Worm (Caenorhabditis elegans) whole organism, L4 larva: ENCODE measurements around the gene C42D8.1.

Source experiments
- D1046.2 ChIP-seq: fragments of 200-800 bp; sonication (Bioruptor generic); IDR thresholded peaks from 2 replicates; pipeline ENCODE4 v1.3.6; 2022; ENCODE audit warnings: missing genetic modification characterization, missing compliant biosample characterization
- F26F4.8 ChIP-seq: fragments of 200-800 bp; sonication (Bioruptor generic); conservative IDR thresholded peaks from 2 replicates; pipeline ENCODE4 v1.3.6; 2022; ENCODE audit warnings: missing genetic modification characterization, missing compliant biosample characterization
- Y5F2A.4 ChIP-seq: fragments of 200-800 bp; sonication (Bioruptor generic); optimal IDR thresholded peaks from 2 replicates; lab custom pipeline; 2018; ENCODE audit warnings: mild to moderate bottlenecking, missing genetic modification characterization, missing compliant biosample characterization
- ama-1 ChIP-seq: fragments of 150-350 bp; optimal IDR thresholded peaks from 2 replicates; lab custom pipeline; 2014; ENCODE audit warnings: inconsistent platforms, mixed read lengths
- arid-1 ChIP-seq: fragments of 200-800 bp; sonication (Bioruptor generic); conservative IDR thresholded peaks from 2 replicates; pipeline ENCODE4 v1.3.6; 2022; ENCODE audit warnings: missing genetic modification reagents, missing genetic modification characterization, missing compliant biosample characterization
- ceh-62 ChIP-seq: sonication (generic microtip); optimal IDR thresholded peaks from 2 replicates; lab custom pipeline; 2017; ENCODE audit warnings: missing biosample characterization, missing genetic modification characterization
- cey-2 ChIP-seq: sonication (generic microtip); optimal IDR thresholded peaks from 3 replicates; lab custom pipeline; 2017; ENCODE audit warnings: missing genetic modification characterization, mild to moderate bottlenecking, missing compliant biosample characterization, antibody characterized with exemption, borderline replicate concordance; ENCODE audit not compliant: insufficient read depth
- daf-16 ChIP-seq, 3 experiments: sonication (generic microtip); optimal IDR thresholded peaks; 2 replicates each; lab custom pipeline; 2016 to 2017; ENCODE audit warnings: missing genetic modification characterization in 3 of 3, missing genetic modification reagents in 3 of 3, mild to moderate bottlenecking in 2 of 3, missing compliant biosample characterization in 2 of 3, missing biosample characterization in 1 of 3, moderate library complexity in 1 of 3
- dmd-6 ChIP-seq: fragments of 200-800 bp; sonication (Bioruptor generic); IDR thresholded peaks from 2 replicates; pipeline ENCODE4 v1.3.6; 2022; ENCODE audit warnings: missing genetic modification reagents, missing genetic modification characterization, missing compliant biosample characterization
- duxl-1 ChIP-seq: sonication (generic microtip); optimal IDR thresholded peaks from 2 replicates; lab custom pipeline; 2016; ENCODE audit warnings: mild to moderate bottlenecking, missing genetic modification characterization, moderate library complexity, missing compliant biosample characterization; ENCODE audit not compliant: poor library complexity
- fos-1 ChIP-seq: fragments of 150-350 bp; optimal IDR thresholded peaks from 2 replicates; lab custom pipeline; 2014; ENCODE audit warnings: missing biosample characterization, missing genetic modification characterization
- gei-8 ChIP-seq: fragments of 200-800 bp; sonication (Bioruptor generic); optimal IDR thresholded peaks from 2 replicates; lab custom pipeline; 2018; ENCODE audit warnings: mild to moderate bottlenecking, missing genetic modification characterization, missing compliant biosample characterization
- hif-1 ChIP-seq, 2 experiments: sonication (generic microtip); optimal IDR thresholded peaks; 2 replicates each; lab custom pipeline; 2016 to 2017; ENCODE audit warnings: missing compliant biosample characterization in 2 of 2, missing genetic modification characterization in 2 of 2, missing genetic modification reagents in 2 of 2, missing genotype in 2 of 2, mild to moderate bottlenecking in 1 of 2
- hlh-30 ChIP-seq: sonication (generic microtip); optimal IDR thresholded peaks from 2 replicates; lab custom pipeline; 2017; ENCODE audit warnings: antibody characterized with exemption, mild to moderate bottlenecking, missing genetic modification characterization, missing compliant biosample characterization; ENCODE audit not compliant: insufficient read depth
- lin-1 ChIP-seq: fragments of 200-800 bp; sonication (Bioruptor generic); IDR thresholded peaks from 2 replicates; pipeline ENCODE4 v1.3.6; 2022; ENCODE audit warnings: missing genetic modification reagents, missing genetic modification characterization, missing compliant biosample characterization
- lin-15B ChIP-seq: fragments of 150-350 bp; sonication (generic microtip); optimal IDR thresholded peaks from 3 replicates; lab custom pipeline; 2014; ENCODE audit warnings: missing biosample characterization, missing genetic modification characterization
- lin-39 ChIP-seq: fragments of 150-350 bp; optimal IDR thresholded peaks from 2 replicates; lab custom pipeline; 2014; ENCODE audit warnings: missing biosample characterization, missing genetic modification reagents, missing genetic modification characterization
- mes-2 ChIP-seq: sonication (generic microtip); optimal IDR thresholded peaks from 2 replicates; lab custom pipeline; 2016; ENCODE audit warnings: missing genotype, mild to moderate bottlenecking, missing genetic modification characterization, missing compliant biosample characterization; ENCODE audit not compliant: poor library complexity, severe bottlenecking
- nhr-10 ChIP-seq: fragments of 150-350 bp; optimal IDR thresholded peaks from 2 replicates; lab custom pipeline; 2014; ENCODE audit warnings: missing biosample characterization, missing genetic modification characterization
- nhr-102 ChIP-seq: sonication (generic microtip); optimal IDR thresholded peaks from 2 replicates; lab custom pipeline; 2016; ENCODE audit warnings: mild to moderate bottlenecking, missing genetic modification characterization, moderate library complexity, missing compliant biosample characterization
- nhr-28 ChIP-seq: fragments of 150-350 bp; optimal IDR thresholded peaks from 2 replicates; lab custom pipeline; 2014; ENCODE audit warnings: missing biosample characterization, missing genetic modification characterization
- pha-4 ChIP-seq, 2 experiments: fragments of 150-350 bp in 1 of 2; fragments of 200-800 bp in 1 of 2; sonication (Bioruptor generic) in 1 of 2; IDR thresholded peaks in 1 of 2; optimal IDR thresholded peaks in 1 of 2; 2 replicates each; pipeline versions ENCODE4 v1.3.6 to Lab custom; 2014 to 2022; ENCODE audit warnings: missing genetic modification characterization in 2 of 2, missing genetic modification reagents in 2 of 2, missing biosample characterization in 1 of 2, missing compliant biosample characterization in 1 of 2
- sdz-12 ChIP-seq: fragments of 200-800 bp; sonication (Bioruptor generic); optimal IDR thresholded peaks from 2 replicates; lab custom pipeline; 2018; ENCODE audit warnings: mild to moderate bottlenecking, missing genetic modification characterization, missing compliant biosample characterization
- spr-1 ChIP-seq: sonication (generic microtip); optimal IDR thresholded peaks from 2 replicates; lab custom pipeline; 2016; ENCODE audit warnings: mild to moderate bottlenecking, missing genetic modification characterization, missing compliant biosample characterization
- unc-130 ChIP-seq: sonication (generic microtip); optimal IDR thresholded peaks from 2 replicates; lab custom pipeline; 2016; ENCODE audit warnings: missing genetic modification reagents, missing genetic modification characterization, missing compliant biosample characterization
- unc-62 ChIP-seq, 3 experiments: fragments of 150-350 bp in 1 of 3; sonication (generic microtip); optimal IDR thresholded peaks in 2 of 3; peaks in 1 of 3; 1 replicate in 1 of 3; 2 replicates in 2 of 3; lab custom pipeline; 2014 to 2017; ENCODE audit warnings: missing biosample characterization in 3 of 3, missing genetic modification characterization in 3 of 3, missing genetic modification reagents in 3 of 3, missing genotype in 1 of 3
- vab-7 ChIP-seq: fragments of 200-800 bp; sonication (Bioruptor generic); IDR thresholded peaks from 2 replicates; pipeline ENCODE4 v1.3.6; 2022; ENCODE audit warnings: missing genetic modification reagents, missing genetic modification characterization, missing compliant biosample characterization
- zfp-2 ChIP-seq: sonication (generic microtip); optimal IDR thresholded peaks from 2 replicates; lab custom pipeline; 2016; ENCODE audit warnings: mild to moderate bottlenecking, missing genetic modification characterization, missing compliant biosample characterization
- zip-2 ChIP-seq: fragments of 150-350 bp; optimal IDR thresholded peaks from 2 replicates; lab custom pipeline; 2014; ENCODE audit warnings: missing biosample characterization, missing genetic modification characterization
- ztf-11 ChIP-seq: fragments of 150-350 bp; optimal IDR thresholded peaks from 2 replicates; lab custom pipeline; 2014; ENCODE audit warnings: missing biosample characterization, missing genetic modification characterization
- ztf-7 ChIP-seq: fragments of 150-350 bp; optimal IDR thresholded peaks from 2 replicates; lab custom pipeline; 2014; ENCODE audit warnings: missing biosample characterization, missing genetic modification characterization

The C42D8.1 gene

DNA sequence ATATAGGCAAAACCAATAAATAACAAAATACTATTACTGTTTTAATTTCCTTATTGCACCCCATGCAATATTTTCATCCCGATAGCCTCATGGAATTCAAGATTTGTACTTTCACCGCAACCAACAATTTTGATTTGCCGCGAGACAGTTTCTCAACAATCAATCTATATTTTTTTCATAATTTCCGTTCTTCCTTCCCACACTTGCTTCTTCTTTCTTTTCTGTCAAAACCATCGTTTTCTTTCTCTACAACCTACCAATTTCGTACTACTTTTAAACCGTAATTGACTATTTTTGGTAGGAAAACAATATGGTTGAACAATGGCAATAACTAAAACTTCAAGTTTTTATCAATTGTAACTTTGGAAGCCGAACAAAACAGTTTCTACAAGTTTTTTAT is 38.6 kb downstream of the C42D8.1 start, which contains the start of gene C31H2.14:
Gene C31H2.14, plus strand, starts transcription at position 301 of the 400 bp plus-strand sequence.
- TF ChIP-seq lin-15B (tag; lab: Kevin White, UChicago) (no peak), spr-1 (tag; lab: Kevin White, UChicago) (no peak), fos-1 (tag; lab: Kevin White, UChicago) (no peak), ceh-62 (no peak), lin-39 (tag; lab: Kevin White, UChicago) (no peak)
- TF ChIP-seq, all 104 proteins: peak for 0

DNA sequence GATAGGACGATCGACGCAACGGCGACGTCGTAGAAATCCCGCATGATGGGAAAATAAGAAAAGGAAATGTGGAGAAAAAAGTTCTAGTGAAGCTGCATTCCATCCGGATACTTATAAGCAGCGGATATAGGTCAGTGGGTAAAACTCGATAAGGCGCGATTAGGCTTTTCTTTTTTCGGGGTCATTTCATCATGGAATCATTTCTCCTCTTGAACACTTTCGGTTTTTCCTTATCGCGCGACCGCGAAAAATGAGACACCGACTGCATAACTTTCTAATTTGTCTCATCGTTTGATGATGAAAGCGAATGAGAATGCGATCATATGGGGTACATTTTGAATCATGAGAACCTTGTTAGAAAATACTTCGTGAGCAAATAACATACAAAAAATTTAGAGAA is 41.1 kb downstream of the C42D8.1 start, which contains the start of gene dpy-8:
Gene dpy-8, minus strand, starts transcription at position 88 of the 400 bp plus-strand sequence.
- peak; percentile 21 for TF ChIP-seq hlh-30 (tag; lab: Kevin White, UChicago)
- no peak for TF ChIP-seq daf-16 (GFP tag; optimal IDR thresholded peaks at IDR 0.05; lab: Kevin White, UChicago)
- TF ChIP-seq daf-16 (tag; optimal IDR thresholded peaks at IDR 0.05; lab: Kevin White, UChicago), result no peak
- peak; percentile 39 for TF ChIP-seq nhr-28 (tag; lab: Kevin White, UChicago)

DNA sequence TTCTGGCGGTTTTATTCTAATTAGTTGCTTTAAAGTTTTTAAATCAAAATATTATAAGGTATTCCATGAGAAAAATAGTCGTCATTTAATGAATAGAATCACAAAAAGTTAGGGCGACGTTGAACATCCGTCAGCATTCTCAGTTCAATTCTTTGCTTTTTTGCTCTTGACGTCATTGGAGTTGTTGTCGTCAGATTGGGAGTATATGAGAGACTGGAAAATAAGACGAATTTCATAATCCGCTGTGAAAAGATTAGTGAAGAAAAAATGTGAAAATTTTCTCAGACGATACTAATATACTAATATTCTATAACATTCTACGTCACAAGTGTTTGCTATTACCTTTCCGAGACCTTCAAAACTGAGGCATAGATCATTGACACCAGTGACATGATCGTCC is 42.1 kb downstream of the C42D8.1 start:
- TF ChIP-seq cey-2 (tag; lab: Kevin White, UChicago) (no peak), pha-4 (GFP tag; IDR thresholded peaks at IDR 0.05; lab: Robert Waterston, UW) (no peak), pha-4 (tag; optimal IDR thresholded peaks at IDR 0.05; lab: Kevin White, UChicago) (no peak), ztf-11 (tag; lab: Kevin White, UChicago) (no peak), lin-1 (no peak), hif-1 (tag; optimal IDR thresholded peaks at IDR 0.05; lab: Kevin White, UChicago) (no peak), nhr-102 (tag; lab: Kevin White, UChicago) (no peak), zfp-2 (tag; lab: Kevin White, UChicago) (no peak), sdz-12 (no peak), D1046.2 (no peak), unc-130 (GFP tag; lab: Kevin White, UChicago) (no peak), duxl-1 (tag; lab: Kevin White, UChicago) (no peak), zip-2 (tag; lab: Kevin White, UChicago) (no peak), mes-2 (tag; lab: Kevin White, UChicago) (no peak), Y5F2A.4 (GFP tag; lab: Kevin White, UChicago) (no peak), gei-8 (no peak), ama-1 (no peak), F26F4.8 (GFP tag; lab: Robert Waterston, UW) (no peak)

DNA sequence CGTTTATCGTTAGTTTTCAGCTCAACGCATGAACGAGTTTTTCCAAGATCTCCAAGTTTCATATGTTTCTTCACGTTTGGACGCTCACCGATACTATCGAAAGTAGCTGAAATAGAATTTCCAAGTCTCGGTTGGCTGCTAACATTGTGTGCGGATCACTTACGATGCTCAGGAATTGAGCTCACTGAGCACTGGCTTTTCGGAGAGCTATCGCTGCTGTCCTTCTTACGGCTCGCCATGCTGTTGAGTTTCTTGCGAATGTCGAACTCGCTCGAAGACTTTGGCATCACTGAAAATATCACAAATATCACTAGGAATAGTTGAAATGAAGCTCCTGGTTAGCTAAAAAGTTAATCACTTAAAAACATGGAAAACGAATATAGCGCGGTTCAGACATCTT is 42.6 kb downstream of the C42D8.1 start:
- TF ChIP-seq ztf-7 (tag; lab: Kevin White, UChicago), result no peak
- peak in 1 of 2 experiments; percentile 98 for TF ChIP-seq unc-62 (GFP tag; optimal IDR thresholded peaks at IDR 0.05 in 1 of 2; lab: Kevin White, UChicago)
- no peak for TF ChIP-seq unc-62 (tag; optimal IDR thresholded peaks at IDR 0.05; lab: Kevin White, UChicago)
- TF ChIP-seq, all 104 proteins: peak for 1

DNA sequence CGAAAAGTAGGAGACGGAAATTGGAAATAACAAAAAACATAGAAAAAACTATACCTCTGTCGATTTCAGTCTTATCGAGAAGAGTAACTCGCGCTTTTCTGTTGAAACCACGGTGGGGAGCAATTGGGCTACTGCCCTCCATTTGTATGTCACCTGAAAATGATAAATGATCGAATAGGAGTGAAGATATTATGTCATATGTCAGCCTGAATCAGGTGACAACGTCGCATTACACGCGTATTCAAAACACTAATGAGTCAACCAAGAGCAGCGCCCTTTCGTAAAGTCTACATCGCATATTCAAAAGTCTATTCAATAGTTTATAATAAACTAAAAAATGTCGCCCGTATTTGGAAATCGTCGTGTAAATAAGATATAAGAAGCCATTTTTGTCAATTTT is 43.6 kb downstream of the C42D8.1 start:
- TF ChIP-seq ztf-11 (tag; lab: Kevin White, UChicago) (no peak), hlh-30 (tag; lab: Kevin White, UChicago) (no peak), dmd-6 (GFP tag; lab: Robert Waterston, UW) (no peak), vab-7 (GFP tag; lab: Robert Waterston, UW) (no peak), cey-2 (tag; lab: Kevin White, UChicago) (no peak), F26F4.8 (GFP tag; lab: Robert Waterston, UW) (no peak), nhr-10 (tag; lab: Kevin White, UChicago) (no peak), spr-1 (tag; lab: Kevin White, UChicago) (no peak), arid-1 (GFP tag; lab: Robert Waterston, UW) (no peak)
- TF ChIP-seq, all 104 proteins: peak for 0
